Fruit fly (Drosophila melanogaster) whole organism, embryonic: ENCODE measurements around the gene CG9920.

ENCODE experiments used
- ATbp ChIP-seq: fragments of 200-800 bp; sonication (Bioruptor generic); optimal IDR thresholded peaks from 2 replicates; lab custom pipeline; 2017; ENCODE audit warnings: missing biosample characterization, mild to moderate bottlenecking, missing genetic modification characterization, missing genetic modification reagents
- Aef1 ChIP-seq: fragments of 200-800 bp; sonication (Bioruptor generic); IDR thresholded peaks from 3 replicates; pipeline ENCODE4 v1.3.6; 2022; ENCODE audit warnings: missing biosample characterization, missing genetic modification characterization
- CG14050 ChIP-seq: fragments of 200-800 bp; sonication (Bioruptor generic); IDR thresholded peaks from 3 replicates; pipeline ENCODE4 v1.3.6; 2022; ENCODE audit warnings: missing biosample characterization, missing genetic modification characterization
- CG2199 ChIP-seq: fragments of 200-800 bp; sonication (Bioruptor generic); IDR thresholded peaks from 3 replicates; pipeline ENCODE4 v1.3.6; 2022; ENCODE audit warnings: missing biosample characterization, missing genetic modification characterization
- CG4360 ChIP-seq: fragments of 200-800 bp; sonication (Bioruptor generic); IDR thresholded peaks from 2 replicates; pipeline ENCODE4 v1.3.6; 2022; ENCODE audit warnings: missing biosample characterization, missing genetic modification characterization
- CG6791 ChIP-seq: fragments of 200-800 bp; sonication (Bioruptor generic); IDR thresholded peaks from 3 replicates; pipeline ENCODE4 v1.3.6; 2022; ENCODE audit warnings: missing biosample characterization, missing genetic modification characterization; ENCODE audit not compliant: partially characterized antibody
- CG9727 ChIP-seq: fragments of 200-800 bp; sonication (Bioruptor generic); optimal IDR thresholded peaks from 3 replicates; lab custom pipeline; 2017; ENCODE audit warnings: missing biosample characterization, mild to moderate bottlenecking, missing genetic modification characterization
- CkIIα-i1 ChIP-seq: fragments of 200-800 bp; sonication (Bioruptor generic); IDR thresholded peaks from 2 replicates; pipeline ENCODE4 v1.3.6; 2022; ENCODE audit warnings: missing biosample characterization, missing genetic modification characterization
- Elba2 ChIP-seq: fragments of 200-800 bp; sonication (Bioruptor generic); optimal IDR thresholded peaks from 3 replicates; lab custom pipeline; 2016; ENCODE audit warnings: missing biosample characterization, missing genetic modification characterization
- Hr78 ChIP-seq, 2 experiments: fragments of 200-800 bp in 1 of 2; fragments of >200 bp in 1 of 2; sonication (Bioruptor generic) in 1 of 2; optimal IDR thresholded peaks; 2 replicates each; lab custom pipeline; 2017 to 2019; ENCODE audit warnings: missing biosample characterization in 2 of 2, missing genetic modification characterization in 2 of 2, mild to moderate bottlenecking in 1 of 2, moderate library complexity in 1 of 2
- Med ChIP-seq: fragments of 200-800 bp; sonication (Bioruptor generic); peaks from one replicate; lab custom pipeline; 2016; ENCODE audit warnings: missing biosample characterization, missing genetic modification characterization, mild to moderate bottlenecking, inconsistent platforms, moderate library complexity
- NFAT ChIP-seq: fragments of 200-800 bp; sonication (Bioruptor generic); IDR thresholded peaks from 2 replicates; pipeline ENCODE4 v1.3.6; 2022; ENCODE audit warnings: missing biosample characterization, missing genetic modification characterization
- NfI ChIP-seq: fragments of 200-800 bp; sonication (Bioruptor generic); optimal IDR thresholded peaks from 3 replicates; lab custom pipeline; 2018; ENCODE audit warnings: missing biosample characterization, mild to moderate bottlenecking, missing genetic modification characterization, moderate library complexity
- YL-1 ChIP-seq: fragments of 200-800 bp; sonication (Bioruptor generic); optimal IDR thresholded peaks from 3 replicates; lab custom pipeline; 2017; ENCODE audit warnings: missing biosample characterization, mild to moderate bottlenecking, missing genetic modification characterization
- ac ChIP-seq: fragments of 200-800 bp; sonication (Bioruptor generic); optimal IDR thresholded peaks from 3 replicates; lab custom pipeline; 2017; ENCODE audit warnings: missing biosample characterization, mild to moderate bottlenecking, missing genetic modification characterization
- bsh ChIP-seq, 2 experiments: fragments of 200-800 bp; sonication (Bioruptor generic); optimal IDR thresholded peaks; 2 replicates each; lab custom pipeline; 2017 to 2018; ENCODE audit warnings: mild to moderate bottlenecking in 2 of 2, missing biosample characterization in 2 of 2, missing genetic modification characterization in 2 of 2, moderate library complexity in 1 of 2
- chif ChIP-seq, 2 experiments: fragments of 200-800 bp; sonication (Bioruptor generic); optimal IDR thresholded peaks; 3 replicates each; lab custom pipeline; 2016; ENCODE audit warnings: missing biosample characterization in 2 of 2, missing genetic modification characterization in 2 of 2
- chinmo ChIP-seq: fragments of 200-800 bp; sonication (Bioruptor generic); IDR thresholded peaks from 4 replicates; pipeline ENCODE4 v1.3.6; 2022; ENCODE audit warnings: missing biosample characterization, missing genetic modification characterization; ENCODE audit not compliant: partially characterized antibody
- ci ChIP-seq: fragments of 200-800 bp; sonication (Bioruptor generic); IDR thresholded peaks from 3 replicates; pipeline ENCODE4 v1.3.6; 2022; ENCODE audit warnings: missing biosample characterization, missing genetic modification characterization
- crol ChIP-seq: fragments of 200-800 bp; sonication (Bioruptor generic); IDR thresholded peaks from 2 replicates; pipeline ENCODE4 v1.3.6; 2022; ENCODE audit warnings: missing biosample characterization, missing genetic modification characterization
- dati ChIP-seq: fragments of 200-800 bp; sonication (Bioruptor generic); IDR thresholded peaks from 2 replicates; pipeline ENCODE4 v1.3.6; 2022; ENCODE audit warnings: missing biosample characterization, missing genetic modification characterization
- eyg ChIP-seq: fragments of 200-800 bp; sonication (Bioruptor generic); optimal IDR thresholded peaks from 3 replicates; lab custom pipeline; 2016; ENCODE audit warnings: missing biosample characterization, missing genetic modification characterization
- gem ChIP-seq: fragments of 200-800 bp; sonication (Bioruptor generic); optimal IDR thresholded peaks from 2 replicates; lab custom pipeline; 2019; ENCODE audit warnings: missing biosample characterization, mild to moderate bottlenecking, missing genetic modification characterization, moderate library complexity
- gro ChIP-seq: fragments of 200-800 bp; sonication (Bioruptor generic); optimal IDR thresholded peaks from 2 replicates; lab custom pipeline; 2016; ENCODE audit warnings: missing biosample characterization, missing genetic modification characterization
- ham ChIP-seq: fragments of 200-800 bp; sonication (Bioruptor generic); IDR thresholded peaks from 2 replicates; pipeline ENCODE4 v1.3.6; 2022; ENCODE audit warnings: missing biosample characterization, missing genetic modification characterization
- lmd ChIP-seq: fragments of 200-800 bp; sonication (Bioruptor generic); IDR thresholded peaks from 2 replicates; pipeline ENCODE4 v1.3.6; 2022; ENCODE audit warnings: missing biosample characterization, missing genetic modification characterization
- oc ChIP-seq: fragments of 200-800 bp; sonication (Bioruptor generic); optimal IDR thresholded peaks from 2 replicates; lab custom pipeline; 2018; ENCODE audit warnings: missing biosample characterization, mild to moderate bottlenecking, missing genetic modification characterization, moderate library complexity
- scrt ChIP-seq: fragments of 200-800 bp; sonication (Bioruptor generic); optimal IDR thresholded peaks from 2 replicates; lab custom pipeline; 2018; ENCODE audit warnings: missing biosample characterization, mild to moderate bottlenecking, missing genetic modification characterization, moderate library complexity
- sens ChIP-seq: fragments of 200-800 bp; sonication (Bioruptor generic); peaks from one replicate; lab custom pipeline; 2016; ENCODE audit warnings: missing biosample characterization, missing genetic modification characterization
- sens-2 ChIP-seq: fragments of 200-800 bp; sonication (Bioruptor generic); IDR thresholded peaks from 2 replicates; pipeline ENCODE4 v1.3.6; 2022; ENCODE audit warnings: missing biosample characterization, missing genetic modification characterization
- sug ChIP-seq: fragments of 200-800 bp; optimal IDR thresholded peaks from 2 replicates; lab custom pipeline; 2019; ENCODE audit warnings: missing biosample characterization, mild to moderate bottlenecking, missing genetic modification characterization, moderate library complexity
- tio ChIP-seq: fragments of 200-800 bp; sonication (Bioruptor generic); optimal IDR thresholded peaks from 2 replicates; lab custom pipeline; 2017; ENCODE audit warnings: missing biosample characterization, missing genetic modification characterization, inconsistent platforms
- vnd ChIP-seq: fragments of 200-800 bp; sonication (Bioruptor generic); IDR thresholded peaks from 3 replicates; pipeline ENCODE4 v1.3.6; 2022; ENCODE audit warnings: missing biosample characterization, missing genetic modification characterization; ENCODE audit not compliant: partially characterized antibody

Gene CG9920

dm6 chr3R:14061049-14061987, 36.6 kb downstream of the CG9920 start (continued):
- TF ChIP-seq tio (GFP tag; lab: Kevin White, UChicago) (peak; percentile 25), NFAT (GFP tag; lab: Robert Waterston, UW) (0 out of 2 replicates have a peak, but pooled peaks have one; percentile 10), gem (peak; percentile 12), bsh (GFP tag; optimal IDR thresholded peaks at IDR 0.05; lab: Kevin White, UChicago) (peak in 1 of 2 experiments; percentile 99), oc (tag; lab: Kevin White, UChicago) (no peak), sens (no peak), dati (GFP tag; lab: Robert Waterston, UW) (0 out of 2 replicates have a peak, but pooled peaks have one; percentile 2)

DNA sequence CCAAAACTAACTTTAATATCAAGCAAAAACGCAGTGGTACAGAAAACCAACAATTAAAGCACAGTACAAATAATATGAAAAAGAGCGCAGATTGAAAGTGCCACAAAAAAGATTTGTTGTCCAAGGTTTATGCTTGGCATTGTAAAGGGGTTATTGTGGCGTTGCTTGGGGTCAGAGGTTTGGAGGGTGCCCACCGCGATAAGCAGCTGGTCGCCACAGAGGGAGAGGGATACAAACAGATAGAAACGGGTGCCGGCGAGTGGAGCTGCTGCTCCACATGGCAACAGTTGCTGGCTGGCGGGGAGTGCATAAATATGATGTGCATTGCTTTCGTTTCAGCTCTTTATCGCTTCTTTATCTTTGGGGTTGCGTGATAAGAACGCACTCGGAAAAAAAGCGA, 37.5 kb downstream of the CG9920 start:
- TF ChIP-seq sug: peak; percentile 12
- no peak for TF ChIP-seq ham (GFP tag; lab: Robert Waterston, UW)
- peak in 1 of 2 experiments; percentile 84 for TF ChIP-seq Hr78 (GFP tag; optimal IDR thresholded peaks at IDR 0.05; lab: Kevin White, UChicago)
- TF ChIP-seq CkIIα-i1: no peak
- TF ChIP-seq YL-1 (GFP tag; lab: Kevin White, UChicago): no peak
- TF ChIP-seq chif (GFP tag; optimal IDR thresholded peaks at IDR 0.05; lab: Kevin White, UChicago): no peak
- no peak for TF ChIP-seq ATbp
- TF ChIP-seq eyg (GFP tag; lab: Kevin White, UChicago): no peak
- no peak for TF ChIP-seq Elba2 (GFP tag; lab: Kevin White, UChicago)
- TF ChIP-seq NfI (GFP tag; lab: Kevin White, UChicago): no peak
- no peak for TF ChIP-seq vnd (GFP tag; lab: Robert Waterston, UW)
- TF ChIP-seq ac (GFP tag; lab: Kevin White, UChicago): no peak
- TF ChIP-seq scrt (GFP tag; lab: Kevin White, UChicago): no peak
- TF ChIP-seq CG9727 (GFP tag; lab: Kevin White, UChicago): peak; percentile 6
- 0 out of 3 replicates have a peak, but pooled peaks have one; percentile 29 for TF ChIP-seq CG6791 (GFP tag; lab: Robert Waterston, UW)
- no peak for TF ChIP-seq CG14050 (GFP tag; lab: Robert Waterston, UW)
- no peak for TF ChIP-seq CG4360 (GFP tag; lab: Robert Waterston, UW)
- TF ChIP-seq sens-2 (GFP tag; lab: Robert Waterston, UW): peak; percentile 20; the same call in 1 of the 2 replicates
- TF ChIP-seq gro: no peak
- no peak for TF ChIP-seq lmd
- TF ChIP-seq ci (GFP tag; lab: Robert Waterston, UW): 0 out of 3 replicates have a peak, but pooled peaks have one; percentile 22
- TF ChIP-seq crol (GFP tag; lab: Robert Waterston, UW): peak; percentile 56; the same call in 1 of the 2 replicates
- TF ChIP-seq CG2199 (GFP tag; lab: Robert Waterston, UW): peak; percentile 75; the same call in 1 of the 3 replicates
- TF ChIP-seq, all 482 proteins: peak for 8

- TF ChIP-seq chinmo (GFP tag; lab: Robert Waterston, UW): no peak
- TF ChIP-seq Med: peak; percentile 32
- TF ChIP-seq sens: peak; percentile 25
- TF ChIP-seq Aef1 (GFP tag; lab: Robert Waterston, UW): no peak
Observed at dm6 chr3R:14059703-14060300, 38.1 kb downstream of the CG9920 start.
